Fruit fly (Drosophila melanogaster): ENCODE data around the gene CG1789.
A peak's percentile ranks its signal among the peaks of the same experiment; 100 is the strongest.

The CG1789 gene

dm6 chrX:8720213-8720612 lies at the start of gene CG1789 (continued):
- 0 out of 2 replicates have a peak, but pooled peaks have one; percentile 18 for TF ChIP-seq sisA (GFP tag; IDR thresholded peaks at IDR 0.05)
- TF ChIP-seq CG13624 (GFP tag; optimal IDR thresholded peaks at IDR 0.05): peak; percentile 16
- TF ChIP-seq Bgb (GFP tag; IDR thresholded peaks at IDR 0.05; ENCODE audit: partially characterized antibody): peak; percentile 88
- peak; percentile 46 for TF ChIP-seq nmo (GFP tag; optimal IDR thresholded peaks at IDR 0.05)
- TF ChIP-seq gem (tag; optimal IDR thresholded peaks at IDR 0.05): peak; percentile 28
- TF ChIP-seq jumu (GFP tag; optimal IDR thresholded peaks at IDR 0.05): peak; percentile 26
- peak; percentile 46 for TF ChIP-seq HmgD (GFP tag; optimal IDR thresholded peaks at IDR 0.05)
- peak; percentile 31 for TF ChIP-seq phol (tag; optimal IDR thresholded peaks at IDR 0.05)
- no peak for TF ChIP-seq CG1647 (GFP tag; optimal IDR thresholded peaks at IDR 0.05)
- TF ChIP-seq Dref (GFP tag; IDR thresholded peaks at IDR 0.05): peak; percentile 64
- TF ChIP-seq Side (GFP tag; optimal IDR thresholded peaks at IDR 0.05): peak; percentile 53
- TF ChIP-seq CG13287 (GFP tag; IDR thresholded peaks at IDR 0.05; ENCODE audit: partially characterized antibody): peak; percentile 96
- TF ChIP-seq tin (GFP tag; optimal IDR thresholded peaks at IDR 0.05): no peak
- TF ChIP-seq CG15514 (GFP tag; optimal IDR thresholded peaks at IDR 0.05): peak; percentile 46
- no peak for TF ChIP-seq bsh (GFP tag; optimal IDR thresholded peaks at IDR 0.05)
- TF ChIP-seq CG12155 (GFP tag; optimal IDR thresholded peaks at IDR 0.05): no peak
- peak; percentile 3 for TF ChIP-seq CG15696 (tag; optimal IDR thresholded peaks at IDR 0.05)
- TF ChIP-seq CTCF (GFP tag; optimal IDR thresholded peaks at IDR 0.05): no peak
- peak; percentile 67 for TF ChIP-seq Antp (GFP tag; optimal IDR thresholded peaks at IDR 0.05)
- peak; percentile 24 for TF ChIP-seq HLH54F (GFP tag; optimal IDR thresholded peaks at IDR 0.05)
- peak; percentile 71 for TF ChIP-seq Max (GFP tag; optimal IDR thresholded peaks at IDR 0.05)
- peak; percentile 90 for TF ChIP-seq BEAF-32 (GFP tag; optimal IDR thresholded peaks at IDR 0.05)
- TF ChIP-seq H15 (GFP tag; IDR thresholded peaks at IDR 0.05): no peak
- peak; percentile 3 for TF ChIP-seq PHDP (tag; optimal IDR thresholded peaks at IDR 0.05)
- no peak for TF ChIP-seq CG5180 (GFP tag; optimal IDR thresholded peaks at IDR 0.05)
- no peak for TF ChIP-seq Ssrp (tag; optimal IDR thresholded peaks at IDR 0.05)
- TF ChIP-seq insv (GFP tag; optimal IDR thresholded peaks at IDR 0.05): peak in 1 of 2 experiments; percentile 48
- TF ChIP-seq crc (GFP tag; optimal IDR thresholded peaks at IDR 0.05): peak; percentile 15
- TF ChIP-seq Dll (GFP tag; IDR thresholded peaks at IDR 0.05; ENCODE audit: partially characterized antibody): peak; percentile 98
- TF ChIP-seq Bdp1 (GFP tag; optimal IDR thresholded peaks at IDR 0.05): no peak
- no peak for TF ChIP-seq CG12744 (GFP tag; optimal IDR thresholded peaks at IDR 0.05)
- TF ChIP-seq Camta (GFP tag; optimal IDR thresholded peaks at IDR 0.05): peak; percentile 13
- TF ChIP-seq E2f2 (GFP tag; IDR thresholded peaks at IDR 0.05): peak; percentile 77
- TF ChIP-seq Six4 (GFP tag; optimal IDR thresholded peaks at IDR 0.05): no peak
- peak; percentile 38 for TF ChIP-seq pho (GFP tag; optimal IDR thresholded peaks at IDR 0.05)
- TF ChIP-seq usp (GFP tag; optimal IDR thresholded peaks at IDR 0.05): no peak
- TF ChIP-seq Dip3 (GFP tag; optimal IDR thresholded peaks at IDR 0.05): no peak
- peak; percentile 84; the same call in 2 of the 3 replicates for TF ChIP-seq HLH4C (GFP tag; IDR thresholded peaks at IDR 0.05; ENCODE audit: partially characterized antibody)
- TF ChIP-seq CG42726 (GFP tag; IDR thresholded peaks at IDR 0.05; ENCODE audit: partially characterized antibody): peak; percentile 72; the same call in 1 of the 2 replicates
- peak; percentile 7 for TF ChIP-seq CG13123 (GFP tag; optimal IDR thresholded peaks at IDR 0.05)
- no peak for TF ChIP-seq prd (optimal IDR thresholded peaks at IDR 0.05)
- peak; percentile 47 for TF ChIP-seq prd (GFP tag; IDR thresholded peaks at IDR 0.05)
- peak; percentile 83 for TF ChIP-seq bbx (GFP tag; IDR thresholded peaks at IDR 0.05; ENCODE audit: partially characterized antibody)
- peak; percentile 37; the same call in 1 of the 2 replicates for TF ChIP-seq Ptx1 (GFP tag; IDR thresholded peaks at IDR 0.05)
- TF ChIP-seq CG34376 (GFP tag; optimal IDR thresholded peaks at IDR 0.05): peak; percentile 50
- TF ChIP-seq Dfd (GFP tag; optimal IDR thresholded peaks at IDR 0.05): no peak
- no peak for TF ChIP-seq CG15479 (GFP tag; optimal IDR thresholded peaks at IDR 0.05)
- TF ChIP-seq CG11695 (GFP tag; IDR thresholded peaks at IDR 0.05): no peak
- peak; percentile 78 for TF ChIP-seq Med (GFP tag)
- TF ChIP-seq Drgx (GFP tag; IDR thresholded peaks at IDR 0.05): no peak
- peak; percentile 5 for TF ChIP-seq CG33213 (GFP tag; optimal IDR thresholded peaks at IDR 0.05)

Measured in whole organism, embryonic.